Worm (Caenorhabditis elegans) whole organism, L3 larva: ENCODE data around the gene C40A11.8.

Source experiments
- jun-1 ChIP-seq: fragments of 150-350 bp; optimal IDR thresholded peaks from 2 replicates; lab custom pipeline; 2014; ENCODE audit warnings: missing biosample characterization, missing genetic modification reagents, missing genetic modification characterization
- nhr-12 ChIP-seq: fragments of 150-350 bp; optimal IDR thresholded peaks from 2 replicates; lab custom pipeline; 2014; ENCODE audit warnings: missing biosample characterization, missing genetic modification characterization
- sea-2 ChIP-seq: fragments of 150-350 bp; sonication (generic microtip); optimal IDR thresholded peaks from 4 replicates; lab custom pipeline; 2014; ENCODE audit warnings: missing biosample characterization, missing genetic modification reagents, missing genetic modification characterization
- ztf-11 ChIP-seq: fragments of 150-350 bp; optimal IDR thresholded peaks from 2 replicates; lab custom pipeline; 2014; ENCODE audit warnings: missing biosample characterization, missing genetic modification characterization

- TF ChIP-seq ztf-11 (tag; lab: Kevin White, UChicago) (no peak), jun-1 (no peak), sea-2 (no peak), nhr-12 (tag; lab: Kevin White, UChicago) (no peak)
Observed at ce11 chrII:2189357-2189756, 38.6 kb upstream of the C40A11.8 start, which contains the start of gene mtq-2.
